Fruit fly (Drosophila melanogaster) whole organism, embryonic: Measurements from ENCODE around the gene CG3071.

ENCODE experiments used
- CG10274 ChIP-seq: fragments of 200-800 bp; sonication (Bioruptor generic); optimal IDR thresholded peaks from 3 replicates; lab custom pipeline; 2017; ENCODE audit warnings: missing biosample characterization, mild to moderate bottlenecking, missing genetic modification characterization
- CG11093 ChIP-seq: fragments of 200-800 bp; sonication (Bioruptor generic); IDR thresholded peaks from 3 replicates; pipeline ENCODE4 v1.3.6; 2022; ENCODE audit warnings: missing biosample characterization, missing genetic modification characterization
- CG11560 ChIP-seq: fragments of 200-800 bp; sonication (Bioruptor generic); IDR thresholded peaks from 3 replicates; pipeline ENCODE4 v1.3.6; 2022; ENCODE audit warnings: missing biosample characterization, missing genetic modification characterization
- CG12104 ChIP-seq: fragments of 200-800 bp; sonication (Bioruptor generic); optimal IDR thresholded peaks from 3 replicates; lab custom pipeline; 2016; ENCODE audit warnings: missing biosample characterization, missing genetic modification characterization
- CG16813 ChIP-seq: fragments of 200-800 bp; sonication (Bioruptor generic); IDR thresholded peaks from 3 replicates; pipeline ENCODE4 v1.3.6; 2022; ENCODE audit warnings: missing biosample characterization, missing genetic modification characterization; ENCODE audit not compliant: partially characterized antibody
- CG1832 ChIP-seq: fragments of 200-800 bp; sonication (Bioruptor generic); optimal IDR thresholded peaks from 2 replicates; lab custom pipeline; 2017; ENCODE audit warnings: missing biosample characterization, mild to moderate bottlenecking, missing genetic modification characterization, inconsistent platforms
- CG2875 ChIP-seq: fragments of 200-800 bp; sonication (Bioruptor generic); optimal IDR thresholded peaks from 2 replicates; lab custom pipeline; 2017; ENCODE audit warnings: missing biosample characterization, mild to moderate bottlenecking, missing genetic modification characterization, missing genetic modification reagents
- CG32532 ChIP-seq: fragments of 200-800 bp; sonication (Bioruptor generic); IDR thresholded peaks from 2 replicates; pipeline ENCODE4 v1.3.6; 2022; ENCODE audit warnings: missing biosample characterization, missing genetic modification characterization
- CG34376 ChIP-seq: fragments of 200-800 bp; sonication (Bioruptor generic); optimal IDR thresholded peaks from 2 replicates; lab custom pipeline; 2018; ENCODE audit warnings: missing biosample characterization, mild to moderate bottlenecking, missing genetic modification characterization
- CG3847 ChIP-seq: fragments of 200-800 bp; sonication (Bioruptor generic); IDR thresholded peaks from 2 replicates; pipeline ENCODE4 v1.3.6; 2022; ENCODE audit warnings: missing biosample characterization, missing genetic modification characterization
- CG4404 ChIP-seq: fragments of 200-800 bp; sonication (Bioruptor generic); IDR thresholded peaks from 2 replicates; pipeline ENCODE4 v1.3.6; 2022; ENCODE audit warnings: missing biosample characterization, missing genetic modification characterization
- CG4424 ChIP-seq: fragments of 200-800 bp; sonication (Bioruptor generic); optimal IDR thresholded peaks from 3 replicates; lab custom pipeline; 2016; ENCODE audit warnings: missing biosample characterization, missing genetic modification characterization
- CG4617 ChIP-seq: fragments of 200-800 bp; sonication (Bioruptor generic); optimal IDR thresholded peaks from 3 replicates; lab custom pipeline; 2016; ENCODE audit warnings: missing biosample characterization, missing genetic modification characterization, borderline replicate concordance
- CG6272 ChIP-seq: fragments of 200-800 bp; sonication (Bioruptor generic); IDR thresholded peaks from 2 replicates; pipeline ENCODE4 v1.3.6; 2022; ENCODE audit warnings: missing biosample characterization, missing genetic modification characterization
- CG6683 ChIP-seq: fragments of 200-800 bp; sonication (Bioruptor generic); optimal IDR thresholded peaks from 2 replicates; lab custom pipeline; 2017; ENCODE audit warnings: missing biosample characterization, mild to moderate bottlenecking, missing genetic modification characterization, missing genetic modification reagents
- CG6689 ChIP-seq: fragments of 200-800 bp; sonication (Bioruptor generic); IDR thresholded peaks from 2 replicates; pipeline ENCODE4 v1.3.6; 2022; ENCODE audit warnings: missing biosample characterization, missing genetic modification characterization
- CG9609 ChIP-seq: fragments of 200-800 bp; sonication (Bioruptor generic); optimal IDR thresholded peaks from 3 replicates; lab custom pipeline; 2016; ENCODE audit warnings: missing biosample characterization, missing genetic modification characterization
- CG9727 ChIP-seq: fragments of 200-800 bp; sonication (Bioruptor generic); optimal IDR thresholded peaks from 3 replicates; lab custom pipeline; 2017; ENCODE audit warnings: missing biosample characterization, mild to moderate bottlenecking, missing genetic modification characterization
- CG9797 ChIP-seq: fragments of 200-800 bp; sonication (Bioruptor generic); optimal IDR thresholded peaks from 3 replicates; lab custom pipeline; 2018; ENCODE audit warnings: missing biosample characterization, mild to moderate bottlenecking, missing genetic modification characterization
- D19A ChIP-seq: fragments of 200-800 bp; optimal IDR thresholded peaks from 3 replicates; lab custom pipeline; 2019; ENCODE audit warnings: missing biosample characterization, mild to moderate bottlenecking, missing genetic modification characterization, moderate library complexity
- Doc2 ChIP-seq: fragments of 200-800 bp; sonication (Bioruptor generic); IDR thresholded peaks from 2 replicates; pipeline ENCODE4 v1.3.6; 2022; ENCODE audit warnings: missing biosample characterization, missing genetic modification characterization
- Doc3 ChIP-seq: fragments of 200-800 bp; sonication (Bioruptor generic); IDR thresholded peaks from 3 replicates; pipeline ENCODE4 v1.3.6; 2022; ENCODE audit warnings: missing biosample characterization, missing genetic modification characterization; ENCODE audit not compliant: partially characterized antibody
- ERR ChIP-seq: fragments of 200-800 bp; sonication (Bioruptor generic); optimal IDR thresholded peaks from 2 replicates; lab custom pipeline; 2016; ENCODE audit warnings: missing biosample characterization, missing genetic modification characterization
- Gsc ChIP-seq: fragments of 200-800 bp; sonication (Bioruptor generic); IDR thresholded peaks from 2 replicates; pipeline ENCODE4 v1.3.6; 2022; ENCODE audit warnings: missing biosample characterization, missing genetic modification characterization
- Hand ChIP-seq: fragments of 200-800 bp; sonication (Bioruptor generic); optimal IDR thresholded peaks from 2 replicates; lab custom pipeline; 2017; ENCODE audit warnings: mild to moderate bottlenecking, missing biosample characterization, missing genetic modification reagents, missing genetic modification characterization
- Jarid2 ChIP-seq: fragments of 200-800 bp; sonication (Bioruptor generic); optimal IDR thresholded peaks from 3 replicates; lab custom pipeline; 2017; ENCODE audit warnings: mild to moderate bottlenecking, missing biosample characterization, missing genetic modification reagents, missing genetic modification characterization
- Neu2 ChIP-seq: fragments of 200-800 bp; sonication (Bioruptor generic); optimal IDR thresholded peaks from 3 replicates; lab custom pipeline; 2016; ENCODE audit warnings: missing biosample characterization, missing genetic modification characterization, borderline replicate concordance
- Vsx1 ChIP-seq: fragments of 200-800 bp; sonication (Bioruptor generic); optimal IDR thresholded peaks from 2 replicates; lab custom pipeline; 2017; ENCODE audit warnings: missing biosample characterization, mild to moderate bottlenecking, missing genetic modification characterization, missing genetic modification reagents
- YL-1 ChIP-seq: fragments of 200-800 bp; sonication (Bioruptor generic); optimal IDR thresholded peaks from 3 replicates; lab custom pipeline; 2017; ENCODE audit warnings: missing biosample characterization, mild to moderate bottlenecking, missing genetic modification characterization
- dan ChIP-seq: fragments of 200-800 bp; sonication (Bioruptor generic); IDR thresholded peaks from 2 replicates; pipeline ENCODE4 v1.3.6; 2022; ENCODE audit warnings: missing biosample characterization, missing genetic modification characterization
- ems ChIP-seq: fragments of 200-800 bp; sonication (Bioruptor generic); optimal IDR thresholded peaks from 3 replicates; lab custom pipeline; 2016; ENCODE audit warnings: missing biosample characterization, missing genetic modification characterization
- eyg ChIP-seq: fragments of 200-800 bp; sonication (Bioruptor generic); optimal IDR thresholded peaks from 3 replicates; lab custom pipeline; 2016; ENCODE audit warnings: missing biosample characterization, missing genetic modification characterization
- jing ChIP-seq: fragments of 200-800 bp; sonication (Bioruptor generic); optimal IDR thresholded peaks from 2 replicates; lab custom pipeline; 2018; ENCODE audit warnings: missing biosample characterization, mild to moderate bottlenecking, missing genetic modification characterization
- ken ChIP-seq: fragments of 200-800 bp; sonication (Bioruptor generic); IDR thresholded peaks from 3 replicates; pipeline ENCODE4 v1.3.6; 2022; ENCODE audit warnings: missing biosample characterization, missing genetic modification characterization
- nerfin-1 ChIP-seq: fragments of 200-800 bp; sonication (Bioruptor generic); optimal IDR thresholded peaks from 3 replicates; lab custom pipeline; 2019; ENCODE audit warnings: missing biosample characterization, mild to moderate bottlenecking, missing genetic modification characterization, moderate library complexity
- odd ChIP-seq: fragments of 200-800 bp; sonication (Bioruptor generic); optimal IDR thresholded peaks from 2 replicates; lab custom pipeline; 2017; ENCODE audit warnings: missing biosample characterization, mild to moderate bottlenecking, missing genetic modification characterization
- phol ChIP-seq: fragments of 200-800 bp; sonication (Bioruptor generic); optimal IDR thresholded peaks from 3 replicates; lab custom pipeline; 2018; ENCODE audit warnings: missing biosample characterization, mild to moderate bottlenecking, missing genetic modification characterization, moderate library complexity
- prd ChIP-seq, 3 experiments: fragments of >200 bp in 2 of 3; fragments of 200-800 bp in 1 of 3; sonication (Bioruptor generic) in 1 of 3; optimal IDR thresholded peaks in 2 of 3; IDR thresholded peaks in 1 of 3; 2 replicates in 2 of 3; 3 replicates in 1 of 3; pipeline versions ENCODE4 v1.3.6 to Lab custom; 2017 to 2022; ENCODE audit warnings: missing biosample characterization in 1 of 3, missing genetic modification characterization in 1 of 3
- sens ChIP-seq: fragments of 200-800 bp; sonication (Bioruptor generic); peaks from one replicate; lab custom pipeline; 2016; ENCODE audit warnings: missing biosample characterization, missing genetic modification characterization
- slbo ChIP-seq: fragments of 200-800 bp; sonication (Bioruptor generic); IDR thresholded peaks from 2 replicates; pipeline ENCODE4 v1.3.6; 2022; ENCODE audit warnings: missing biosample characterization, missing genetic modification characterization
- sob ChIP-seq: fragments of 200-800 bp; sonication (Bioruptor generic); IDR thresholded peaks from 2 replicates; pipeline ENCODE4 v1.3.6; 2022; ENCODE audit warnings: missing biosample characterization, missing genetic modification characterization
- tll ChIP-seq, 2 experiments: fragments of 200-800 bp in 1 of 2; fragments of >200 bp in 1 of 2; sonication (Bioruptor generic) in 1 of 2; optimal IDR thresholded peaks; 2 replicates each; lab custom pipeline; 2017 to 2019; ENCODE audit warnings: missing biosample characterization in 2 of 2, missing genetic modification characterization in 2 of 2, mild to moderate bottlenecking in 1 of 2, moderate library complexity in 1 of 2
- trh ChIP-seq: fragments of 200-800 bp; sonication (Bioruptor generic); optimal IDR thresholded peaks from 2 replicates; lab custom pipeline; 2016; ENCODE audit warnings: missing biosample characterization, missing genetic modification characterization
- ttk ChIP-seq: fragments of 200-800 bp; sonication (Bioruptor generic); IDR thresholded peaks from 2 replicates; pipeline ENCODE4 v2.1.2; 2022; ENCODE audit warnings: missing biosample characterization, missing genetic modification characterization
- vvl ChIP-seq: fragments of 200-800 bp; sonication (Bioruptor generic); IDR thresholded peaks from 2 replicates; pipeline ENCODE4 v1.3.6; 2022; ENCODE audit warnings: missing biosample characterization, missing genetic modification characterization
- wdn ChIP-seq: fragments of 200-800 bp; sonication (Bioruptor generic); IDR thresholded peaks from 2 replicates; pipeline ENCODE4 v1.3.6; 2022; ENCODE audit warnings: missing biosample characterization, missing genetic modification characterization
- z ChIP-seq: fragments of 200-800 bp; sonication (Bioruptor generic); IDR thresholded peaks from 3 replicates; pipeline ENCODE4 v1.3.6; 2022; ENCODE audit warnings: missing biosample characterization, missing genetic modification characterization
- zfh2 ChIP-seq: fragments of 200-800 bp; sonication (Bioruptor generic); optimal IDR thresholded peaks from 2 replicates; lab custom pipeline; 2016; ENCODE audit warnings: missing biosample characterization, missing genetic modification characterization

The CG3071 gene

DNA sequence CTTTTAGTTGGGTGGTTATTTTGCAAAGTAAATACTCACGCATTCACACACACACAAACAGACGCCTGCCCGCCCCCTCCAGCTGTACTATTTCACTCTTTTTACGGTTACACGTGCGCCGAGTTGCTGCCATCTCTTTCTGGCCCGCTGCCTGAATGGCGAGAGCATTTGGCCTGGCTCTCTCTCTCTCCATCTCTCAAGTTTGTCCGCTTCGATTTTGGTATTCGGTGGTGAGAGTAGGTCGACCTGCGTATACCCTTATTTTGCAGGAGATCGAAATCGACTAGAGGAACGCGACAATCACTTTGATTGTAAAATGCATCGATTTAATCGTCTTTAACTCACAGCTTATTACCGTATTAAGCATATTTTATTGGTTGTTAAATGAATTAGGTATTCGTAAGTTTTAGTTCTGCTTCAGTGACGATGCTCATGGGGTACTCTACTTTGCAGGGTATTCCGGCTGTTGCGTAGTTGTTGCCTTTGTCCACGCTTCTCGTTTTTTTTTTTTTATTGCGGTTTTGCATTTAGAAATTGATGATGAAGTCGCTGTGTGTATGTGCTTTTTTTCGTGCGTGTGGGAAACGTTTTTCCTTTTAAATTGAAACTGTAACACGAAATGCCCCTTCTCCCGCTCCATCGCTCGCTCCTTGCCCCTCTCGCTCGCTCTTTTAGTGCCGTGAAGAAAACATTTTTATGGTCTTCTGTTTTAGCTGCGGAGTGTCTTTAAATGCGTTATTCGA is 41.3 kb downstream of the CG3071 start (continued):
- TF ChIP-seq CG9609 (GFP tag; lab: Kevin White, UChicago) (peak; percentile 93), trh (peak; percentile 62), sob (peak; percentile 84), CG9797 (GFP tag; lab: Kevin White, UChicago) (peak; percentile 6), phol (tag; lab: Kevin White, UChicago) (peak; percentile 87), prd (optimal IDR thresholded peaks at IDR 0.05; lab: Kevin White, UChicago) (no peak), prd (GFP tag; IDR thresholded peaks at IDR 0.05; lab: Robert Waterston, UW) (peak; percentile 90), CG4617 (GFP tag; lab: Kevin White, UChicago) (peak; percentile 67), CG6272 (GFP tag; lab: Robert Waterston, UW) (peak; percentile 57), Doc2 (peak; percentile 35; the same call in 1 of the 2 replicates), ttk (GFP tag; lab: Robert Waterston, UW) (peak; percentile 77), CG6689 (peak; percentile 85), Vsx1 (GFP tag; lab: Kevin White, UChicago) (peak; percentile 76), D19A (tag; lab: Kevin White, UChicago) (peak; percentile 100), dan (GFP tag; lab: Robert Waterston, UW) (0 out of 2 replicates have a peak, but pooled peaks have one; percentile 28), z (GFP tag; lab: Robert Waterston, UW) (peak; percentile 68; the same call in 2 of the 3 replicates), tll (GFP tag; optimal IDR thresholded peaks at IDR 0.05; lab: Kevin White, UChicago) (peak; percentile 14 to 73), CG34376 (GFP tag; lab: Kevin White, UChicago) (peak; percentile 87), wdn (GFP tag; lab: Robert Waterston, UW) (peak; percentile 57; the same call in 1 of the 2 replicates), vvl (GFP tag; lab: Robert Waterston, UW) (peak; percentile 87), jing (GFP tag; lab: Kevin White, UChicago) (peak; percentile 80), sens (peak; percentile 99), Hand (peak; percentile 87), YL-1 (GFP tag; lab: Kevin White, UChicago) (peak; percentile 47), Gsc (peak; percentile 54; the same call in 1 of the 2 replicates), odd (GFP tag; lab: Kevin White, UChicago) (peak; percentile 88), CG10274 (GFP tag; lab: Kevin White, UChicago) (peak; percentile 98), CG11093 (peak; percentile 66; the same call in 1 of the 3 replicates), CG2875 (GFP tag; lab: Kevin White, UChicago) (peak; percentile 86), ken (peak; percentile 71; the same call in 2 of the 3 replicates), CG4404 (GFP tag; lab: Robert Waterston, UW) (peak; percentile 79), CG1832 (GFP tag; lab: Kevin White, UChicago) (peak; percentile 85), Neu2 (peak; percentile 68), CG3847 (GFP tag; lab: Robert Waterston, UW) (peak; percentile 87), CG6683 (GFP tag; lab: Kevin White, UChicago) (peak; percentile 78), CG16813 (GFP tag; lab: Robert Waterston, UW) (no peak), CG12104 (no peak), zfh2 (GFP tag; lab: Kevin White, UChicago) (peak; percentile 93), CG9727 (GFP tag; lab: Kevin White, UChicago) (peak; percentile 91), slbo (peak; percentile 91), CG11560 (tag; lab: Robert Waterston, UW) (peak; percentile 54; the same call in 2 of the 3 replicates), ems (GFP tag; lab: Kevin White, UChicago) (peak; percentile 91), ERR (peak; percentile 84), CG32532 (GFP tag; lab: Robert Waterston, UW) (peak; percentile 87), Doc3 (GFP tag; lab: Robert Waterston, UW) (no peak), nerfin-1 (peak; percentile 79), eyg (GFP tag; lab: Kevin White, UChicago) (peak; percentile 84), Jarid2 (GFP tag; lab: Kevin White, UChicago) (peak; percentile 55), CG4424 (GFP tag; lab: Kevin White, UChicago) (peak; percentile 87)
